Worm (Caenorhabditis elegans) whole organism, midembryonic: ENCODE results near the gene ZC373.3.

Source experiments
- T22C8.4 ChIP-seq: fragments of 200-800 bp; sonication (Bioruptor generic); IDR thresholded peaks from 2 replicates; pipeline ENCODE4 v1.3.6; 2022; ENCODE audit warnings: missing genetic modification characterization, missing compliant biosample characterization
- cog-1 ChIP-seq: sonication (generic microtip); optimal IDR thresholded peaks from 2 replicates; lab custom pipeline; 2016; ENCODE audit warnings: missing genetic modification characterization, missing compliant biosample characterization
- flt-1 ChIP-seq: fragments of 200-800 bp; sonication (Bioruptor generic); IDR thresholded peaks from 2 replicates; pipeline ENCODE4 v1.3.6; 2022; ENCODE audit warnings: missing genetic modification characterization, missing compliant biosample characterization
- klf-2 ChIP-seq: fragments of 200-800 bp; sonication (Bioruptor generic); conservative IDR thresholded peaks from 2 replicates; pipeline ENCODE4 v1.3.6; 2022; ENCODE audit warnings: missing genetic modification reagents, missing genetic modification characterization, missing compliant biosample characterization
- med-1 ChIP-seq: sonication (generic microtip); optimal IDR thresholded peaks from 2 replicates; lab custom pipeline; 2017; ENCODE audit warnings: missing genetic modification characterization, mild to moderate bottlenecking, missing compliant biosample characterization, antibody characterized with exemption, missing genetic modification reagents; ENCODE audit not compliant: insufficient read depth
- ref-1 ChIP-seq: fragments of 200-800 bp; sonication (Bioruptor generic); conservative IDR thresholded peaks from 2 replicates; pipeline ENCODE4 v1.3.6; 2022; ENCODE audit warnings: missing genetic modification reagents, missing genetic modification characterization, missing compliant biosample characterization
- tab-1 ChIP-seq: fragments of 200-800 bp; sonication (Bioruptor generic); IDR thresholded peaks from 2 replicates; pipeline ENCODE4 v1.3.6; 2022; ENCODE audit warnings: missing genetic modification characterization, missing compliant biosample characterization
- ztf-23 ChIP-seq: fragments of 200-800 bp; sonication (Bioruptor generic); IDR thresholded peaks from 2 replicates; pipeline ENCODE4 v1.3.6; 2022; ENCODE audit warnings: missing genetic modification reagents, missing genetic modification characterization, missing compliant biosample characterization
- ztf-29 ChIP-seq: fragments of 200-800 bp; sonication (Bioruptor generic); IDR thresholded peaks from 2 replicates; pipeline ENCODE4 v1.3.6; 2022; ENCODE audit warnings: missing genetic modification reagents, missing genetic modification characterization, missing compliant biosample characterization

The ZC373.3 gene

DNA sequence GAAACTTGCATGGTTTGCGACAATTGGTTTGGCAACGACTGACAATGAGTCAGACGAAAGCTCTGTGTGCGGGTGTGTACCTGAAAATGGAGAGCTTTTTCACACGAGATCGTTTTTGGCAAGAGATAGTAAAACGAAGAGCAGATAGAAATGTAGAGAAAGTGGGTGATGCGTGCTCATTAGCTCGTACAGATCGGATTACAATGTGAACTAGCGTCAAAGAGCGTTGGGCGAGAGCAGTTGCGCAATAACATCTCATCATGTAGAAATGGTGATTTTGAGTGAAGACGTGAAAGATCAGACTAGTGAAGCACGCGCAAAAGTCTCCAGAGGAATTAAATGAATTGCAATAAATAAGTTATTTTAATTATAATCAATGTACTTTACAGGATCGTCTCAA is 34.8 kb downstream of the ZC373.3 start, which contains the start of gene flp-2:
Gene flp-2, minus strand, starts transcription at position 101 of the 400 bp plus-strand sequence.
- no peak for TF ChIP-seq tab-1 (GFP tag; lab: Robert Waterston, UW)
- TF ChIP-seq med-1, result no peak
- no peak for TF ChIP-seq cog-1
- TF ChIP-seq ztf-29, result no peak
- no peak for TF ChIP-seq ref-1
- TF ChIP-seq ztf-23 (GFP tag; lab: Robert Waterston, UW), result no peak
- TF ChIP-seq klf-2 (GFP tag; lab: Robert Waterston, UW), result no peak
- TF ChIP-seq flt-1 (GFP tag; lab: Robert Waterston, UW), result no peak
- no peak for TF ChIP-seq T22C8.4
